Worm (Caenorhabditis elegans): ENCODE data around the gene srw-121.

DNA sequence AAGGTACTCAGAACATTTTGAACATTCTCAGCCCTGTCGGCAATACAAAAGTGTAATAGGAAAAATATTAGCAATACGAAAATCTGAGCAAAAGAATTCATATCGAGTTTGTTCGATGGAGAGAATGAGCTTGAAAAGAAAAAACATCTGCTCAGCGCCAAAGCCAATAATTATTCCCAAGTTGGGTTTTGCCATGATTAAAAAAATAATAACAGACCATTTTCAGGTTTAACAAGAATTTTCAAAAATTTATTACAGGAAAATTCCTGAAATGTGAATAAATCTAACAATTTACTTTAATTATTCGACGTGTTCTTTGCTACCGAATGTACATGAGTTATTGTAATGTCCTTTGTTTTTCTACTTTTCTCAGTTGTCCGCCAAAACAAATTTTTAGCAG, 41.0 kb upstream of the srw-121 start, which contains the start of gene irld-38:
- TF ChIP-seq ceh-16 (tag; optimal IDR thresholded peaks at IDR 0.05): no peak
- TF ChIP-seq jun-1 (tag; optimal IDR thresholded peaks at IDR 0.05): no peak
- no peak for TF ChIP-seq zag-1 (tag; optimal IDR thresholded peaks at IDR 0.05)
- no peak for TF ChIP-seq nhr-67 (tag; optimal IDR thresholded peaks at IDR 0.05)

Data from whole organism, L3 larva.